Worm (Caenorhabditis elegans) whole organism, late embryonic: Measurements from ENCODE around the gene srx-113.

Experiments
- che-1 ChIP-seq: sonication (generic microtip); optimal IDR thresholded peaks from 2 replicates; lab custom pipeline; 2016; ENCODE audit warnings: mild to moderate bottlenecking, missing genetic modification characterization, missing compliant biosample characterization
- gmeb-2 ChIP-seq: sonication (generic microtip); optimal IDR thresholded peaks from 2 replicates; lab custom pipeline; 2016; ENCODE audit warnings: missing genetic modification characterization, inconsistent platforms, missing compliant biosample characterization
- lin-11 ChIP-seq: fragments of 200-800 bp; sonication (Bioruptor generic); optimal IDR thresholded peaks from 2 replicates; lab custom pipeline; 2018; ENCODE audit warnings: mild to moderate bottlenecking, missing genetic modification characterization, missing compliant biosample characterization
- nhr-232 ChIP-seq: sonication (generic microtip); optimal IDR thresholded peaks from 2 replicates; lab custom pipeline; 2016; ENCODE audit warnings: missing genetic modification characterization, missing compliant biosample characterization
- pha-4 ChIP-seq: fragments of 150-350 bp; optimal IDR thresholded peaks from 2 replicates; lab custom pipeline; 2018; ENCODE audit warnings: missing biosample characterization, missing genetic modification reagents, missing genetic modification characterization
- tbx-7 ChIP-seq: sonication (generic microtip); optimal IDR thresholded peaks from 2 replicates; lab custom pipeline; 2016; ENCODE audit warnings: missing genotype, missing genetic modification characterization, missing compliant biosample characterization

- TF ChIP-seq nhr-232 (tag; lab: Kevin White, UChicago) (no peak), lin-11 (tag; lab: Kevin White, UChicago) (no peak), pha-4 (no peak), tbx-7 (tag; lab: Kevin White, UChicago) (no peak), che-1 (no peak), gmeb-2 (no peak)
Observed at ce11 chrV:12634050-12634449, 2.1 kb upstream of the srx-113 start.
